Worm (Caenorhabditis elegans) whole organism, mixed stage, embryonic: ENCODE data around the gene clec-238.

Experiments used
- M03D4.4 ChIP-seq: sonication (generic microtip); optimal IDR thresholded peaks from 2 replicates; lab custom pipeline; 2017; ENCODE audit warnings: mild to moderate bottlenecking, missing genetic modification characterization, missing compliant biosample characterization
- bed-3 ChIP-seq: fragments of 200-800 bp; sonication (Bioruptor generic); optimal IDR thresholded peaks from 3 replicates; lab custom pipeline; 2018; ENCODE audit warnings: mild to moderate bottlenecking, missing genetic modification characterization, moderate library complexity, missing compliant biosample characterization
- ceh-39 ChIP-seq: fragments of 150-350 bp; optimal IDR thresholded peaks from 2 replicates; lab custom pipeline; 2014; ENCODE audit warnings: missing biosample characterization, missing genetic modification characterization
- ceh-43 ChIP-seq: fragments of 200-800 bp; sonication (Bioruptor generic); optimal IDR thresholded peaks from 2 replicates; lab custom pipeline; 2018; ENCODE audit warnings: mild to moderate bottlenecking, missing genetic modification characterization, moderate library complexity, missing compliant biosample characterization
- ceh-83 ChIP-seq: fragments of 200-800 bp; sonication (Bioruptor generic); optimal IDR thresholded peaks from 2 replicates; lab custom pipeline; 2018; ENCODE audit warnings: mild to moderate bottlenecking, missing genetic modification characterization, missing compliant biosample characterization
- ces-1 ChIP-seq: fragments of 150-350 bp; optimal IDR thresholded peaks from 2 replicates; lab custom pipeline; 2014; ENCODE audit warnings: missing biosample characterization, missing genetic modification reagents, missing genetic modification characterization
- cnd-1 ChIP-seq: fragments of 200-800 bp; sonication (Bioruptor generic); optimal IDR thresholded peaks from 2 replicates; lab custom pipeline; 2018; ENCODE audit warnings: mild to moderate bottlenecking, missing genetic modification characterization, missing compliant biosample characterization
- drap-1 ChIP-seq: fragments of 200-800 bp; sonication (Bioruptor generic); optimal IDR thresholded peaks from 3 replicates; lab custom pipeline; 2018; ENCODE audit warnings: mild to moderate bottlenecking, missing genetic modification characterization, missing compliant biosample characterization
- elt-1 ChIP-seq: sonication (generic microtip); optimal IDR thresholded peaks from 2 replicates; lab custom pipeline; 2017; ENCODE audit warnings: missing genetic modification characterization, mild to moderate bottlenecking, missing compliant biosample characterization, antibody characterized with exemption, moderate library complexity, borderline replicate concordance; ENCODE audit not compliant: insufficient read depth
- elt-3 ChIP-seq: fragments of 150-350 bp; optimal IDR thresholded peaks from 2 replicates; lab custom pipeline; 2014; ENCODE audit warnings: missing biosample characterization, missing genetic modification characterization
- flh-1 ChIP-seq: fragments of 200-800 bp; sonication (Bioruptor generic); optimal IDR thresholded peaks from 2 replicates; lab custom pipeline; 2018; ENCODE audit warnings: mild to moderate bottlenecking, missing genetic modification characterization, moderate library complexity, missing compliant biosample characterization
- ham-2 ChIP-seq: fragments of 200-800 bp; sonication (Bioruptor generic); optimal IDR thresholded peaks from 2 replicates; lab custom pipeline; 2018; ENCODE audit warnings: mild to moderate bottlenecking, missing genetic modification characterization, missing compliant biosample characterization
- hlh-1 ChIP-seq: fragments of 150-350 bp; optimal IDR thresholded peaks from 2 replicates; lab custom pipeline; 2014; ENCODE audit warnings: missing biosample characterization, missing genetic modification reagents, missing genetic modification characterization
- lin-13 ChIP-seq: fragments of 150-350 bp; optimal IDR thresholded peaks from 2 replicates; lab custom pipeline; 2014; ENCODE audit warnings: missing biosample characterization, missing genetic modification characterization
- lin-32 ChIP-seq: fragments of 200-800 bp; sonication (Bioruptor generic); optimal IDR thresholded peaks from 2 replicates; lab custom pipeline; 2018; ENCODE audit warnings: mild to moderate bottlenecking, missing genetic modification characterization, missing compliant biosample characterization
- lsy-2 ChIP-seq: fragments of 150-350 bp; optimal IDR thresholded peaks from 2 replicates; lab custom pipeline; 2014; ENCODE audit warnings: missing biosample characterization, missing genetic modification characterization
- mab-5 ChIP-seq: fragments of 150-350 bp; optimal IDR thresholded peaks from 2 replicates; lab custom pipeline; 2014; ENCODE audit warnings: missing biosample characterization, missing genetic modification characterization
- nhr-12 ChIP-seq: fragments of 150-350 bp; optimal IDR thresholded peaks from 2 replicates; lab custom pipeline; 2014; ENCODE audit warnings: missing biosample characterization, missing genetic modification characterization
- nhr-2 ChIP-seq: fragments of 150-350 bp; optimal IDR thresholded peaks from 2 replicates; lab custom pipeline; 2014; ENCODE audit warnings: missing biosample characterization, missing genetic modification characterization
- nhr-237 ChIP-seq: fragments of 150-350 bp; optimal IDR thresholded peaks from 2 replicates; lab custom pipeline; 2014; ENCODE audit warnings: missing biosample characterization, missing genetic modification characterization
- nhr-28 ChIP-seq: fragments of 150-350 bp; optimal IDR thresholded peaks from 2 replicates; lab custom pipeline; 2014; ENCODE audit warnings: missing biosample characterization, missing genetic modification characterization
- nhr-76 ChIP-seq: sonication (generic microtip); optimal IDR thresholded peaks from 2 replicates; lab custom pipeline; 2017; ENCODE audit warnings: missing biosample characterization, missing genetic modification characterization
- pha-4 ChIP-seq: fragments of 150-350 bp; optimal IDR thresholded peaks from 2 replicates; lab custom pipeline; 2018; ENCODE audit warnings: missing biosample characterization, missing genetic modification reagents, missing genetic modification characterization
- sem-2 ChIP-seq: fragments of 200-800 bp; sonication (Bioruptor generic); optimal IDR thresholded peaks from 2 replicates; lab custom pipeline; 2018; ENCODE audit warnings: mild to moderate bottlenecking, missing genetic modification characterization, missing compliant biosample characterization
- snpc-4 ChIP-seq: fragments of 150-350 bp; optimal IDR thresholded peaks from 2 replicates; lab custom pipeline; 2014; ENCODE audit warnings: missing biosample characterization, missing genetic modification characterization
- sptf-1 ChIP-seq: sonication (generic microtip); optimal IDR thresholded peaks from 2 replicates; lab custom pipeline; 2017; ENCODE audit warnings: mild to moderate bottlenecking, missing genetic modification characterization, moderate library complexity, missing compliant biosample characterization
- tbx-8 ChIP-seq: fragments of 200-800 bp; sonication (Bioruptor generic); optimal IDR thresholded peaks from 2 replicates; lab custom pipeline; 2018; ENCODE audit warnings: mild to moderate bottlenecking, missing genetic modification characterization, moderate library complexity, missing compliant biosample characterization
- unc-120 ChIP-seq: sonication (generic microtip); optimal IDR thresholded peaks from 2 replicates; lab custom pipeline; 2017; ENCODE audit warnings: missing genetic modification characterization, missing compliant biosample characterization; ENCODE audit not compliant: poor library complexity, severe bottlenecking
- unc-39 ChIP-seq: fragments of 150-350 bp; optimal IDR thresholded peaks from 2 replicates; lab custom pipeline; 2014; ENCODE audit warnings: missing biosample characterization, missing genetic modification characterization
- unc-62 ChIP-seq: fragments of 150-350 bp; optimal IDR thresholded peaks from 2 replicates; lab custom pipeline; 2014; ENCODE audit warnings: missing biosample characterization, missing genetic modification reagents, missing genetic modification characterization
- ztf-11 ChIP-seq: fragments of 150-350 bp; optimal IDR thresholded peaks from 2 replicates; lab custom pipeline; 2014; ENCODE audit warnings: missing biosample characterization, missing genetic modification characterization

clec-238 gene

DNA sequence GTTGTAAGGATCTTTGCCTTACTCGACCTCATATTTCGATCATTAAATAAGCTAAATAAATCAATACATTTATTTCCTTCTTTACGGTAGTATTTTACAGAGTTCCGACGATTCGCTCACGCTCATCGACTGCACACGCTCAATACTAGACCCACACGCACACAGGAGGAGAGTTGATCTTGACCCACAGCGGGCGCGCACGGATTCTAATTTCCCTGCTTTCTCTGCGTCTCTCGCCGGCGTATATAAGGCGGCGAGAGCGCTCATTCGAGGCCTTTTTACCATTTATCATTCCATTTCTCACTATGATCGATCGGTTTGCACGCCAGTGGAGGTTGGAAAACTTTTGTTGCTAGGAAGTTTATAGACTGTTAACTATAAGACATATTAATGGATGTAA lies 1.6 kb upstream of the clec-238 start:
- no peak for TF ChIP-seq elt-1 (tag; lab: Kevin White, UChicago)
- no peak for TF ChIP-seq mab-5 (tag; lab: Kevin White, UChicago)
- no peak for TF ChIP-seq cnd-1 (tag; lab: Kevin White, UChicago)
- TF ChIP-seq bed-3 (GFP tag; lab: Kevin White, UChicago) = no peak
- no peak for TF ChIP-seq nhr-76 (tag; lab: Kevin White, UChicago)
- TF ChIP-seq M03D4.4 = no peak
- TF ChIP-seq elt-3 = no peak
- no peak for TF ChIP-seq drap-1 (GFP tag; lab: Kevin White, UChicago)
- TF ChIP-seq unc-62 (GFP tag; lab: Kevin White, UChicago) = no peak
- TF ChIP-seq pha-4 (tag; lab: Kevin White, UChicago) = no peak
- TF ChIP-seq ceh-39 (tag; lab: Kevin White, UChicago) = no peak
- no peak for TF ChIP-seq ceh-43
- TF ChIP-seq sem-2 (GFP tag; lab: Kevin White, UChicago) = no peak
- no peak for TF ChIP-seq unc-39
- TF ChIP-seq tbx-8 (GFP tag; lab: Kevin White, UChicago) = no peak
- no peak for TF ChIP-seq snpc-4 (tag; lab: Kevin White, UChicago)
- TF ChIP-seq ztf-11 (tag; lab: Kevin White, UChicago) = no peak
- no peak for TF ChIP-seq hlh-1 (tag; lab: Kevin White, UChicago)
- TF ChIP-seq, all 35 proteins: peak for 0

DNA sequence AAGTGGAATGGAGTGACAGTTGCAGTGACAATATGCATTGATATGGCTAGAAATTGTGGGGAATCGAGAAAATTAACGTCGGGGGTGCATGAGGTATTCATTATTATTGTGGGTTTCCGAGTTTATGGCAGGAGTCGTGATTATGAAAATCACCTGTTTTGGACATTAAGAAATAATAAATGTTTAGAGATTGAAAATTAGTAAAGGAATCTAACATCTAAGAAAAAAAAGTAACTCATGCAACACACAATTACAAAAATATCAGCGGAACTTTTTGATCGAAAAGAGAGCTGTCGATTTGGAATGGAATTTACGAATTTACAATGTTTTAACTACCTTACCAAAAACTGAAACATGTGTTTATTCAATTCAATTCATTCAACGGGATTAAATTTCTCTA lies 3.2 kb downstream of the clec-238 start, which contains the start of gene srh-206:
srh-206 (minus strand) TSS at position 101 of the 400 bp plus-strand sequence.
- TF ChIP-seq drap-1 (GFP tag; lab: Kevin White, UChicago) (no peak), M03D4.4 (no peak), ceh-83 (GFP tag; lab: Kevin White, UChicago) (no peak), nhr-2 (tag; lab: Kevin White, UChicago) (no peak), ceh-43 (no peak), sptf-1 (tag; lab: Kevin White, UChicago) (no peak), lsy-2 (tag; lab: Kevin White, UChicago) (no peak), ces-1 (GFP tag; lab: Kevin White, UChicago) (no peak)

DNA sequence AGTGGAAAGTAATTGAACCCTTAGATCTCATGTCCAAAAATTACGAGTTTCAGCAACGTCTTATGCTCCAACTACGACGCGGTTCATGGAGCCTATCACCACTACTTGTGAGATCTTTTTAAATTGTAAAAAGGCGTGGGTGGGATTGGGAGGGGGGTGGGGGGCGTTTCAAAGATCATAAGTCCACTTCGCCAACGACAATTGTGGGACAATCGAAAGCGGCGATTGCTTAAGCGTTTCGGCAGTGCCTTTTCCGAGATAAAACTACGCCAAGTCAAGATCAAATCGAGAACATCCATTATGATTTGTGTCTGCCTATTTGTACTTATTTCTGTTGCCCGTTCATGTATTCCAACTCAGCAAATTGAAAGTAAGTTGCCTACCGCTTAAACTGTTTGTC lies 4.6 kb downstream of the clec-238 start, which contains the start of gene clec-239:
clec-239 (plus strand) TSS at position 301 of the 400 bp plus-strand sequence.
- TF ChIP-seq sem-2 (GFP tag; lab: Kevin White, UChicago) (no peak), ceh-83 (GFP tag; lab: Kevin White, UChicago) (no peak), snpc-4 (tag; lab: Kevin White, UChicago) (no peak), nhr-28 (tag; lab: Kevin White, UChicago) (no peak), nhr-237 (tag; lab: Kevin White, UChicago) (no peak), lin-32 (GFP tag; lab: Kevin White, UChicago) (no peak), lsy-2 (tag; lab: Kevin White, UChicago) (no peak), flh-1 (no peak), tbx-8 (GFP tag; lab: Kevin White, UChicago) (no peak), bed-3 (GFP tag; lab: Kevin White, UChicago) (no peak), M03D4.4 (no peak), unc-39 (no peak), unc-120 (tag; lab: Kevin White, UChicago) (no peak), nhr-76 (tag; lab: Kevin White, UChicago) (no peak), mab-5 (tag; lab: Kevin White, UChicago) (no peak), nhr-12 (tag; lab: Kevin White, UChicago) (no peak)
- TF ChIP-seq, all 35 proteins: peak for 0

DNA sequence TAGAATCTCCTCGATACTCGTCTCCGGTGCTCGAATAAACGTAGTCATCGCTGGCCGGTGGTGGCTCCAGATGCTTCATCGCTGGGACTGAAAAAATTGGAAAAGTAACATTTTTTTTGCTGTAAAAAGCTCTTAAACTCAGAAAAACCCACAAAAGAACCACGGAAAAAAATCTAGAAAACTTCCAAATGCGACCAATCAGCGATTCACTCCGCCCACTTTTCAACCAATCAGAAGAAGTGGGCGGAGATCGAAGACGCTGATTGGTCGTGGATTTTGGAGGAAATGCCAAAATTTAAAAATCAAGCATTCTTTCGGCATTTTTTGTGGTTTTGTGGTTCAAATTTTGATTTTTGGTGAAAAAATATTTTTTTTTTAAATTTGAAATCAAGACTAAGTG lies 7.4 kb downstream of the clec-238 start:
- TF ChIP-seq tbx-8 (GFP tag; lab: Kevin White, UChicago) (no peak), sem-2 (GFP tag; lab: Kevin White, UChicago) (no peak), ham-2 (GFP tag; lab: Kevin White, UChicago) (no peak), mab-5 (tag; lab: Kevin White, UChicago) (no peak), ceh-83 (GFP tag; lab: Kevin White, UChicago) (no peak), cnd-1 (tag; lab: Kevin White, UChicago) (no peak), unc-39 (no peak), unc-120 (tag; lab: Kevin White, UChicago) (no peak), unc-62 (GFP tag; lab: Kevin White, UChicago) (no peak), nhr-28 (tag; lab: Kevin White, UChicago) (no peak), pha-4 (tag; lab: Kevin White, UChicago) (no peak), M03D4.4 (no peak), lin-13 (no peak), ceh-39 (tag; lab: Kevin White, UChicago) (no peak), elt-1 (tag; lab: Kevin White, UChicago) (no peak), lsy-2 (tag; lab: Kevin White, UChicago) (no peak), nhr-237 (tag; lab: Kevin White, UChicago) (no peak), nhr-12 (tag; lab: Kevin White, UChicago) (no peak)
